Worm (Caenorhabditis elegans) whole organism, young adult: ENCODE results near the gene F01D5.3.

ENCODE experiments used
- C06A6.2 ChIP-seq: fragments of 200-800 bp; sonication (Bioruptor generic); conservative IDR thresholded peaks from 2 replicates; pipeline ENCODE4 v1.3.6; 2022; ENCODE audit warnings: missing genetic modification characterization, missing compliant biosample characterization
- D2030.7 ChIP-seq: fragments of 200-800 bp; sonication (Bioruptor generic); IDR thresholded peaks from 2 replicates; pipeline ENCODE4 v1.3.6; 2022; ENCODE audit warnings: missing genetic modification reagents, missing genetic modification characterization, missing compliant biosample characterization
- F57C9.4 ChIP-seq: sonication (generic microtip); optimal IDR thresholded peaks from 2 replicates; lab custom pipeline; 2017; ENCODE audit warnings: mild to moderate bottlenecking, missing genetic modification characterization, missing compliant biosample characterization
- T07F8.4 ChIP-seq: sonication (generic microtip); optimal IDR thresholded peaks from 2 replicates; lab custom pipeline; 2016; ENCODE audit warnings: mild to moderate bottlenecking, missing genetic modification characterization, moderate library complexity, missing compliant biosample characterization
- T26A5.8 ChIP-seq: sonication (generic microtip); optimal IDR thresholded peaks from 2 replicates; lab custom pipeline; 2016; ENCODE audit warnings: missing genetic modification characterization, missing compliant biosample characterization
- ama-1 ChIP-seq, 3 experiments: fragments of 150-350 bp in 1 of 3; sonication (generic microtip) in 2 of 3; optimal IDR thresholded peaks; 2 replicates each; lab custom pipeline; 2014 to 2018; ENCODE audit warnings: missing biosample characterization in 2 of 3, missing genetic modification characterization in 2 of 3, missing genetic modification reagents in 2 of 3
- ceh-58 ChIP-seq: fragments of 200-800 bp; sonication (Bioruptor generic); IDR thresholded peaks from 2 replicates; pipeline ENCODE4 v1.3.6; 2022; ENCODE audit warnings: missing genetic modification characterization, missing compliant biosample characterization
- let-526 ChIP-seq: fragments of 200-800 bp; sonication (Bioruptor generic); IDR thresholded peaks from 2 replicates; pipeline ENCODE4 v1.3.6; 2022; ENCODE audit warnings: missing genetic modification reagents, missing genetic modification characterization, missing compliant biosample characterization
- nfya-2 ChIP-seq: fragments of 200-800 bp; sonication (Bioruptor generic); IDR thresholded peaks from 2 replicates; pipeline ENCODE4 v1.3.6; 2022; ENCODE audit warnings: missing genetic modification reagents, missing genetic modification characterization, missing compliant biosample characterization
- nhr-27 ChIP-seq: fragments of 200-800 bp; sonication (Bioruptor generic); optimal IDR thresholded peaks from 2 replicates; lab custom pipeline; 2018; ENCODE audit warnings: mild to moderate bottlenecking, missing genetic modification characterization, moderate library complexity, missing compliant biosample characterization
- snpc-1.1 ChIP-seq: sonication (generic microtip); optimal IDR thresholded peaks from 2 replicates; lab custom pipeline; 2017; ENCODE audit warnings: missing genetic modification characterization, mild to moderate bottlenecking, missing compliant biosample characterization, antibody characterized with exemption, moderate library complexity, missing genotype, missing genetic modification reagents; ENCODE audit not compliant: insufficient read depth
- sptf-2 ChIP-seq: fragments of 200-800 bp; sonication (Bioruptor generic); optimal IDR thresholded peaks from 2 replicates; lab custom pipeline; 2018; ENCODE audit warnings: mild to moderate bottlenecking, missing genetic modification characterization, missing compliant biosample characterization
- unc-62 ChIP-seq: fragments of 150-350 bp; optimal IDR thresholded peaks from 2 replicates; lab custom pipeline; 2014; ENCODE audit warnings: missing biosample characterization, missing genetic modification reagents, missing genetic modification characterization
- xnd-1 ChIP-seq: sonication (generic microtip); optimal IDR thresholded peaks from 2 replicates; lab custom pipeline; 2016; ENCODE audit warnings: missing genotype, missing genetic modification reagents, missing genetic modification characterization, missing compliant biosample characterization

DNA sequence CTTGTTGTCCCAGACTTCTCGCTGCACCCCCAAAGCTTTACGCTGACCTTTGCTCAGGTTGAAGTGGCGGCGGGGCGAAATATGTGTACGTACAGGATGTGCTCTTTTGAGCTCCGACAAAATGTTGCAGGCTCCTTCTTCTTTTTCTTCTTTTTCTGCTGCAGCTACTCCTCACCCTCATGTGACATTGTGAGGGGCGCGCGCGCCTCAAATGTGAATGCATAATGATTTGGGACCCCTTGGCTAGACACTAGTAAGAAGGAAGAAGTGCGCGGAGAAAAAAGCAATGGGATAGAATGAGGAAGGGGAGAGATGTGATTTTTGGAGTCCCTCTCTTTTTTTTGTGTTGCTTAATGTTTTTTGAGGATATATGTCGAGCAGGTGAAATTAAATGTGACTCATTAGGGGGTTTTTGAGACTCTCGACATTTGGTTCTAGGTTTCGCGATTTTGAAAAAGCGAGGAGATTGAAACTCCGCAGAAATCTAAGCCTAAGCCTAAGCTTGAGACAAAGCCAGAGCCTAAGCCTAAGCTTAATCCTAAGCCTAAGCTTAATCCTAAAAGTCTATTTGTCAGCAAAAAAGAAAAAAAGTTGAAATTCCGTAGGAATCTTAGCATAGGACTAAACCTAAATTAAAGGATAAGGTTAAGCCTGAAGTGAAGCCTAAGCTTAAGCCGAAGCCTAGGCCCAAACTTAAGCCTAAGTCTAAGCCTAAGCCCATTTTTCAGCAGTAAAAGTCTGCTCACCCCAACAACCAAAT lies 37.0 kb upstream of the F01D5.3 start:
- TF ChIP-seq nfya-2 (GFP tag; lab: Robert Waterston, UW), result no peak
- no peak for TF ChIP-seq T26A5.8 (tag; lab: Kevin White, UChicago)
- no peak for TF ChIP-seq ama-1 (optimal IDR thresholded peaks at IDR 0.05; lab: Kevin White, UChicago)
- TF ChIP-seq ama-1 (GFP tag; optimal IDR thresholded peaks at IDR 0.05; lab: Kevin White, UChicago), result no peak
- TF ChIP-seq let-526, result no peak
- TF ChIP-seq nhr-27 (tag; lab: Kevin White, UChicago), result no peak
- TF ChIP-seq ceh-58 (GFP tag; lab: Robert Waterston, UW), result no peak
- TF ChIP-seq unc-62 (GFP tag; lab: Kevin White, UChicago), result no peak
- TF ChIP-seq C06A6.2 (GFP tag; lab: Robert Waterston, UW), result no peak
- no peak for TF ChIP-seq T07F8.4 (tag; lab: Kevin White, UChicago)
- TF ChIP-seq snpc-1.1 (tag; lab: Kevin White, UChicago), result no peak
- TF ChIP-seq F57C9.4 (tag; lab: Kevin White, UChicago), result no peak
- no peak for TF ChIP-seq xnd-1 (tag; lab: Kevin White, UChicago)
- no peak for TF ChIP-seq sptf-2 (GFP tag; lab: Kevin White, UChicago)
- TF ChIP-seq D2030.7 (GFP tag; lab: Robert Waterston, UW), result no peak
